Fruit fly (Drosophila melanogaster) S2 (cell line): ENCODE measurements around the gene Pi3K68D.

Source experiments
- CG8478 ChIP-seq: fragments of >200 bp; optimal IDR thresholded peaks from 2 replicates; lab custom pipeline; 2018
- CTCF ChIP-seq, 2 experiments: fragments of >200 bp; optimal IDR thresholded peaks; 2 replicates each; lab custom pipeline; 2018

dm6 chr3L:11795440-11795983 lies 5.7 kb upstream of the Pi3K68D start, which contains the start of gene Klp68D:
- TF ChIP-seq CTCF (optimal IDR thresholded peaks at IDR 0.05; lab: Kevin White, UChicago) (no peak), CG8478 (lab: Kevin White, UChicago) (no peak)
